Worm (Caenorhabditis elegans): ENCODE data around the gene F10E9.2.

F10E9.2 gene

ce11 chrIII:8307356-8307755 lies 5.1 kb upstream of the F10E9.2 start, which contains the start of the genes F10E9.7 and F10E9.5 (continued):
- TF ChIP-seq ceh-9 (tag; optimal IDR thresholded peaks at IDR 0.05), result no peak
- TF ChIP-seq ttx-3 (tag; optimal IDR thresholded peaks at IDR 0.05), result peak; percentile 52
- no peak for TF ChIP-seq pha-4 (tag; optimal IDR thresholded peaks at IDR 0.05)
- TF ChIP-seq che-1 (tag; optimal IDR thresholded peaks at IDR 0.05), result no peak
- peak; percentile 84 for TF ChIP-seq zip-5 (tag; optimal IDR thresholded peaks at IDR 0.05)
- no peak for TF ChIP-seq pqm-1 (tag; optimal IDR thresholded peaks at IDR 0.05)
- peak; percentile 12 for TF ChIP-seq rnt-1 (tag; optimal IDR thresholded peaks at IDR 0.05)
- TF ChIP-seq ceh-2 (tag; optimal IDR thresholded peaks at IDR 0.05), result peak; percentile 93
- TF ChIP-seq hlh-8 (tag; optimal IDR thresholded peaks at IDR 0.05), result peak; percentile 90
- no peak for TF ChIP-seq dmd-4 (tag; optimal IDR thresholded peaks at IDR 0.05; ENCODE audit: borderline replicate concordance)
- TF ChIP-seq tbx-7 (tag; optimal IDR thresholded peaks at IDR 0.05), result peak; percentile 81
- peak; percentile 80 for TF ChIP-seq ref-2 (tag; optimal IDR thresholded peaks at IDR 0.05)
- TF ChIP-seq K09A11.1 (tag; optimal IDR thresholded peaks at IDR 0.05; ENCODE audit: insufficient read depth), result no peak
- no peak for TF ChIP-seq ceh-30 (tag; optimal IDR thresholded peaks at IDR 0.05)
- no peak for TF ChIP-seq eyg-1 (tag; optimal IDR thresholded peaks at IDR 0.05)
- no peak for TF ChIP-seq fkh-10 (GFP tag; optimal IDR thresholded peaks at IDR 0.05)
- peak; percentile 82 for TF ChIP-seq tbx-2 (tag; optimal IDR thresholded peaks at IDR 0.05)
- TF ChIP-seq nhr-232 (tag; optimal IDR thresholded peaks at IDR 0.05), result no peak
- no peak for TF ChIP-seq dve-1 (tag; optimal IDR thresholded peaks at IDR 0.05)
- no peak for TF ChIP-seq lin-11 (tag; optimal IDR thresholded peaks at IDR 0.05)
- no peak for TF ChIP-seq pros-1 (tag; optimal IDR thresholded peaks at IDR 0.05)
- no peak for TF ChIP-seq elt-4 (tag; optimal IDR thresholded peaks at IDR 0.05)
- TF ChIP-seq sox-2 (GFP tag; IDR thresholded peaks at IDR 0.05), result no peak
- TF ChIP-seq Y22D7AL.16 (tag; optimal IDR thresholded peaks at IDR 0.05), result no peak
- TF ChIP-seq unc-42 (tag; optimal IDR thresholded peaks at IDR 0.05), result peak; percentile 24
- TF ChIP-seq hlh-13 (GFP tag; optimal IDR thresholded peaks at IDR 0.05), result no peak
- peak; percentile 2 for TF ChIP-seq ceh-18 (tag; optimal IDR thresholded peaks at IDR 0.05)
- TF ChIP-seq sox-4 (tag; optimal IDR thresholded peaks at IDR 0.05), result no peak
- no peak for TF ChIP-seq hlh-30 (tag; optimal IDR thresholded peaks at IDR 0.05; ENCODE audit: insufficient read depth)
- TF ChIP-seq pax-1 (tag; optimal IDR thresholded peaks at IDR 0.05), result no peak
- TF ChIP-seq ceh-22 (tag; optimal IDR thresholded peaks at IDR 0.05), result no peak
- TF ChIP-seq unc-86 (tag; optimal IDR thresholded peaks at IDR 0.05), result peak; percentile 17
- no peak for TF ChIP-seq ama-1 (optimal IDR thresholded peaks at IDR 0.05)
- no peak for TF ChIP-seq K02D7.2 (tag; optimal IDR thresholded peaks at IDR 0.05)
- peak; percentile 21 for TF ChIP-seq F13H6.1 (tag; optimal IDR thresholded peaks at IDR 0.05)
- no peak for TF ChIP-seq pat-9 (tag; optimal IDR thresholded peaks at IDR 0.05)
- no peak for TF ChIP-seq gmeb-2 (tag; optimal IDR thresholded peaks at IDR 0.05)
- TF ChIP-seq fax-1 (tag; optimal IDR thresholded peaks at IDR 0.05), result peak; percentile 45
- TF ChIP-seq ceh-6 (GFP tag; optimal IDR thresholded peaks at IDR 0.05), result no peak
- TF ChIP-seq ahr-1 (tag; optimal IDR thresholded peaks at IDR 0.05), result peak; percentile 45
- no peak for TF ChIP-seq hlh-15 (tag; optimal IDR thresholded peaks at IDR 0.05)
- no peak for TF ChIP-seq ceh-45 (GFP tag; IDR thresholded peaks at IDR 0.05)
- TF ChIP-seq hlh-6 (tag; optimal IDR thresholded peaks at IDR 0.05), result no peak
- no peak for TF ChIP-seq lim-6 (tag; optimal IDR thresholded peaks at IDR 0.05)

ce11 chrIII:8308238-8308637 lies 4.3 kb upstream of the F10E9.2 start, which contains the start of gene F10E9.4:
F10E9.4 (plus strand) TSS chrIII:8308538.
- TF ChIP-seq hlh-15 (tag; optimal IDR thresholded peaks at IDR 0.05), result no peak
- TF ChIP-seq sox-2 (GFP tag; IDR thresholded peaks at IDR 0.05), result no peak
- TF ChIP-seq F13H6.1 (tag; optimal IDR thresholded peaks at IDR 0.05), result no peak
- TF ChIP-seq ceh-34 (tag; optimal IDR thresholded peaks at IDR 0.05), result no peak
- TF ChIP-seq K09A11.1 (tag; optimal IDR thresholded peaks at IDR 0.05; ENCODE audit: insufficient read depth), result no peak
- TF ChIP-seq lim-6 (tag; optimal IDR thresholded peaks at IDR 0.05), result no peak
- TF ChIP-seq rnt-1 (tag; optimal IDR thresholded peaks at IDR 0.05), result no peak
- TF ChIP-seq ceh-19 (GFP tag; optimal IDR thresholded peaks at IDR 0.05), result no peak
- no peak for TF ChIP-seq ceh-31 (tag; optimal IDR thresholded peaks at IDR 0.05)
- no peak for TF ChIP-seq tbx-2 (tag; optimal IDR thresholded peaks at IDR 0.05)
- TF ChIP-seq pqm-1 (tag; optimal IDR thresholded peaks at IDR 0.05), result no peak
- TF ChIP-seq ztf-16 (tag; optimal IDR thresholded peaks at IDR 0.05), result no peak
- TF ChIP-seq lin-11 (tag; optimal IDR thresholded peaks at IDR 0.05), result no peak
- no peak for TF ChIP-seq ceh-48 (tag; optimal IDR thresholded peaks at IDR 0.05)
- TF ChIP-seq ahr-1 (tag; optimal IDR thresholded peaks at IDR 0.05), result no peak

All from whole organism, late embryonic.